Fruit fly (Drosophila melanogaster): ENCODE measurements around the gene CG6766.

CG6766 gene

dm6 chr2L:12055837-12056388 is 15.4 kb upstream of the CG6766 start, which contains the start of the genes JhI-21, RpL7-like and CG34164:
TSS of gene JhI-21 (minus strand) at chr2L:12056042.
TSS of gene RpL7-like (plus strand) at chr2L:12056326.
TSS of gene CG34164 (plus strand) at chr2L:12056348.
- TF ChIP-seq CG7045 (GFP tag; optimal IDR thresholded peaks at IDR 0.05): no peak
- peak; percentile 57 for TF ChIP-seq tj (GFP tag; optimal IDR thresholded peaks at IDR 0.05)
- no peak for TF ChIP-seq pad (GFP tag; optimal IDR thresholded peaks at IDR 0.05)
- TF ChIP-seq Mnt (GFP tag; optimal IDR thresholded peaks at IDR 0.05): peak; percentile 87
- TF ChIP-seq CG12768 (GFP tag; optimal IDR thresholded peaks at IDR 0.05): peak; percentile 4
- TF ChIP-seq Hr96 (GFP tag; optimal IDR thresholded peaks at IDR 0.05): no peak
- no peak for TF ChIP-seq CG7101 (tag; optimal IDR thresholded peaks at IDR 0.05)
- TF ChIP-seq toe (GFP tag; optimal IDR thresholded peaks at IDR 0.05): no peak

DNA sequence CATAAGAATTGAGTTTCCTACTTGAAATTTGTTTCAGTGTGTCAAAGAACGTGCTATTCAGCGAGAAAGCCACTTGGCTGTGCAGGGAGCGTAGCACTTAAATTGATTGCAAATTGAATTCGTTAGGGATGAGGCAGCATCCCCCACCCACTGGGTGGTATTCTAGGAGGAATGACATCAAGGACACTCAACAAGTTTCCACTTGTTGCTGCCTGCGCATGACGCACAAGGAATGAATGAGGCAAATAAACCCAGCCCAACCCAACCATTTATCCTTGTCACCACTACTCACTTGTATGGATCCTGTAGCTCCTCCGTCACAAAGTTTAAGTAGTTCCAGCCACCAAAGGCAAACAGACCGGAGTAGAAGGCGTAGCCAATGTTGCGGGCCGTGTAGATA is 12.9 kb upstream of the CG6766 start:
- no peak for TF ChIP-seq CG33017 (tag; optimal IDR thresholded peaks at IDR 0.05)
- no peak for TF ChIP-seq kay (GFP tag; ENCODE audit: borderline replicate concordance)
- TF ChIP-seq ovo (GFP tag; optimal IDR thresholded peaks at IDR 0.05): no peak
- TF ChIP-seq tj (GFP tag; optimal IDR thresholded peaks at IDR 0.05): no peak
- TF ChIP-seq Crg-1 (GFP tag; optimal IDR thresholded peaks at IDR 0.05): no peak
- TF ChIP-seq CG5204 (GFP tag; optimal IDR thresholded peaks at IDR 0.05): no peak
- no peak for TF ChIP-seq cic (GFP tag; optimal IDR thresholded peaks at IDR 0.05)
- TF ChIP-seq CG1620 (GFP tag; optimal IDR thresholded peaks at IDR 0.05): no peak
- TF ChIP-seq toe (GFP tag; optimal IDR thresholded peaks at IDR 0.05): no peak
- no peak for TF ChIP-seq cnc (optimal IDR thresholded peaks at IDR 0.05)
- no peak for TF ChIP-seq CG7101 (tag; optimal IDR thresholded peaks at IDR 0.05)
- no peak for TF ChIP-seq CG12768 (GFP tag; optimal IDR thresholded peaks at IDR 0.05)
- no peak for TF ChIP-seq bab1 (GFP tag; optimal IDR thresholded peaks at IDR 0.05)
- TF ChIP-seq CG11617 (GFP tag; optimal IDR thresholded peaks at IDR 0.05): no peak

dm6 chr2L:12049133-12049532 is 8.6 kb upstream of the CG6766 start, which contains the start of gene PLCXD:
TSS of gene PLCXD (plus strand) at chr2L:12049418.
- no peak for TF ChIP-seq Crg-1 (GFP tag; optimal IDR thresholded peaks at IDR 0.05)
- no peak for TF ChIP-seq kay (GFP tag; ENCODE audit: borderline replicate concordance)
- TF ChIP-seq cic (GFP tag; optimal IDR thresholded peaks at IDR 0.05): no peak
- no peak for TF ChIP-seq CG7045 (GFP tag; optimal IDR thresholded peaks at IDR 0.05)

DNA sequence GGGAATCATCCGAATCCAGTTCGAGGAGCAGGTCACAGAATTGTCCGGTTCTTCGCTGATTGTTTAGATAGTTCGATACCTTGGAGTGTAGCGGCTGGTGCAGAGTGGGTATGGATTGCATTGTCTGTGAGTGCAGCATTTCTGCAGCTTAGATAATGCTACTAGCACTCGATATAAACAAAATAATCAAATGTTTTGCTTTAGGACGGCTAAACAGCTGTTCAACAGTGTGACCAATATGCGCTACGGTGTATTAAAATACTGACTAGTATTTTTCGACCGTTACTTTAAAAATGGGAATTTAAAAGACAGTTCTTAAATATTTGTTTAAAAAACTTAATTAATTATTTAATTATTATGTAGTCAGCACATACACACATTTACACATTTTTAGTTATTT is 8.2 kb upstream of the CG6766 start, which contains the start of gene Plzf:
TSS of gene Plzf (minus strand) at position 196 of the 400 bp plus-strand sequence.
- TF ChIP-seq CG1620 (GFP tag; optimal IDR thresholded peaks at IDR 0.05) (no peak), CG14711 (tag; optimal IDR thresholded peaks at IDR 0.05) (no peak), kay (GFP tag; ENCODE audit: borderline replicate concordance) (no peak)

- TF ChIP-seq Mnt (GFP tag; optimal IDR thresholded peaks at IDR 0.05) (no peak), CG14711 (tag; optimal IDR thresholded peaks at IDR 0.05) (no peak), Hr96 (GFP tag; optimal IDR thresholded peaks at IDR 0.05) (no peak), ovo (GFP tag; optimal IDR thresholded peaks at IDR 0.05) (no peak), tj (GFP tag; optimal IDR thresholded peaks at IDR 0.05) (no peak), CG7101 (tag; optimal IDR thresholded peaks at IDR 0.05) (no peak)
Measured at dm6 chr2L:12046856-12047230, 6.4 kb upstream of the CG6766 start.

- TF ChIP-seq CG12768 (GFP tag; optimal IDR thresholded peaks at IDR 0.05) (peak; percentile 92), tj (GFP tag; optimal IDR thresholded peaks at IDR 0.05) (peak; percentile 96), pad (GFP tag; optimal IDR thresholded peaks at IDR 0.05) (peak; percentile 43), CG7045 (GFP tag; optimal IDR thresholded peaks at IDR 0.05) (peak; percentile 82), CG1620 (GFP tag; optimal IDR thresholded peaks at IDR 0.05) (peak; percentile 79), CG11617 (GFP tag; optimal IDR thresholded peaks at IDR 0.05) (peak; percentile 95), CG5204 (GFP tag; optimal IDR thresholded peaks at IDR 0.05) (peak; percentile 85), CG7101 (tag; optimal IDR thresholded peaks at IDR 0.05) (peak; percentile 97), ovo (GFP tag; optimal IDR thresholded peaks at IDR 0.05) (peak; percentile 27), Clk (GFP tag; optimal IDR thresholded peaks at IDR 0.05) (no peak), cic (GFP tag; optimal IDR thresholded peaks at IDR 0.05) (peak; percentile 45), Mnt (GFP tag; optimal IDR thresholded peaks at IDR 0.05) (peak; percentile 70), Hr96 (GFP tag; optimal IDR thresholded peaks at IDR 0.05) (peak; percentile 75), toe (GFP tag; optimal IDR thresholded peaks at IDR 0.05) (peak; percentile 85), cnc (optimal IDR thresholded peaks at IDR 0.05) (no peak), Crg-1 (GFP tag; optimal IDR thresholded peaks at IDR 0.05) (peak; percentile 74), kay (GFP tag; ENCODE audit: borderline replicate concordance) (peak; percentile 93), CG14711 (tag; optimal IDR thresholded peaks at IDR 0.05) (peak; percentile 100), bab1 (GFP tag; optimal IDR thresholded peaks at IDR 0.05) (peak; percentile 89), CG33017 (tag; optimal IDR thresholded peaks at IDR 0.05) (peak; percentile 97)
Measured at dm6 chr2L:12045941-12046855, 5.7 kb upstream of the CG6766 start, which contains the start of gene CG6770. TSS of gene CG6770 (minus strand) at chr2L:12046118.
